Fruit fly (Drosophila melanogaster) whole organism, embryonic: Measurements from ENCODE around the gene CG6700.

ENCODE experiments used
- B-H2 ChIP-seq: fragments of 200-800 bp; sonication (Bioruptor generic); optimal IDR thresholded peaks from 2 replicates; lab custom pipeline; 2018; ENCODE audit warnings: missing biosample characterization, mild to moderate bottlenecking, missing genetic modification characterization
- CG10462 ChIP-seq: fragments of 200-800 bp; sonication (Bioruptor generic); optimal IDR thresholded peaks from 2 replicates; lab custom pipeline; 2016; ENCODE audit warnings: missing biosample characterization, missing genetic modification characterization
- CG12104 ChIP-seq: fragments of 200-800 bp; sonication (Bioruptor generic); optimal IDR thresholded peaks from 3 replicates; lab custom pipeline; 2016; ENCODE audit warnings: missing biosample characterization, missing genetic modification characterization
- CG12219 ChIP-seq: fragments of 200-800 bp; sonication (Bioruptor generic); optimal IDR thresholded peaks from 3 replicates; lab custom pipeline; 2018; ENCODE audit warnings: missing biosample characterization, mild to moderate bottlenecking, missing genetic modification characterization
- CG13424 ChIP-seq: fragments of 200-800 bp; sonication (Bioruptor generic); optimal IDR thresholded peaks from 2 replicates; lab custom pipeline; 2019; ENCODE audit warnings: missing biosample characterization, mild to moderate bottlenecking, missing genetic modification characterization, moderate library complexity
- CG14667 ChIP-seq: fragments of 200-800 bp; sonication (Bioruptor generic); IDR thresholded peaks from 2 replicates; pipeline ENCODE4 v1.3.6; 2022; ENCODE audit warnings: missing biosample characterization, missing genetic modification characterization
- CG14710 ChIP-seq: fragments of 200-800 bp; sonication (Bioruptor generic); optimal IDR thresholded peaks from 3 replicates; lab custom pipeline; 2019; ENCODE audit warnings: missing biosample characterization, mild to moderate bottlenecking, missing genetic modification characterization, moderate library complexity
- CG15269 ChIP-seq: fragments of 200-800 bp; sonication (Bioruptor generic); optimal IDR thresholded peaks from 2 replicates; lab custom pipeline; 2018; ENCODE audit warnings: missing biosample characterization, mild to moderate bottlenecking, missing genetic modification characterization, moderate library complexity
- CG15479 ChIP-seq: fragments of 200-800 bp; sonication (Bioruptor generic); optimal IDR thresholded peaks from 3 replicates; lab custom pipeline; 2019; ENCODE audit warnings: missing biosample characterization, mild to moderate bottlenecking, missing genetic modification characterization, moderate library complexity
- CG15514 ChIP-seq: fragments of 200-800 bp; sonication (Bioruptor generic); optimal IDR thresholded peaks from 3 replicates; lab custom pipeline; 2017; ENCODE audit warnings: missing biosample characterization, missing genetic modification characterization, mild to moderate bottlenecking, moderate library complexity, missing genetic modification reagents
- CG1603 ChIP-seq: fragments of 200-800 bp; sonication (Bioruptor generic); optimal IDR thresholded peaks from 2 replicates; lab custom pipeline; 2019; ENCODE audit warnings: missing biosample characterization, mild to moderate bottlenecking, missing genetic modification characterization, moderate library complexity
- CG17912 ChIP-seq: fragments of 200-800 bp; sonication (Bioruptor generic); optimal IDR thresholded peaks from 2 replicates; lab custom pipeline; 2018; ENCODE audit warnings: missing biosample characterization, mild to moderate bottlenecking, missing genetic modification characterization
- CG2129 ChIP-seq: fragments of 200-800 bp; sonication (Bioruptor generic); IDR thresholded peaks from 2 replicates; pipeline ENCODE4 v1.3.6; 2022; ENCODE audit warnings: missing biosample characterization, missing genetic modification characterization; ENCODE audit not compliant: partially characterized antibody
- CG31441 ChIP-seq: fragments of 200-800 bp; sonication (Bioruptor generic); IDR thresholded peaks from 2 replicates; pipeline ENCODE4 v1.3.6; 2022; ENCODE audit warnings: missing biosample characterization, missing genetic modification characterization
- CG32767 ChIP-seq: fragments of 200-800 bp; sonication (Bioruptor generic); IDR thresholded peaks from 2 replicates; pipeline ENCODE4 v1.3.6; 2022; ENCODE audit warnings: missing biosample characterization, missing genetic modification characterization
- CG3995 ChIP-seq: fragments of 200-800 bp; sonication (Bioruptor generic); optimal IDR thresholded peaks from 3 replicates; lab custom pipeline; 2016; ENCODE audit warnings: missing biosample characterization, missing genetic modification characterization
- CG6175 ChIP-seq: fragments of 200-800 bp; sonication (Bioruptor generic); IDR thresholded peaks from 3 replicates; pipeline ENCODE4 v1.3.6; 2022; ENCODE audit warnings: missing biosample characterization, missing genetic modification characterization
- CG6791 ChIP-seq: fragments of 200-800 bp; sonication (Bioruptor generic); IDR thresholded peaks from 3 replicates; pipeline ENCODE4 v1.3.6; 2022; ENCODE audit warnings: missing biosample characterization, missing genetic modification characterization; ENCODE audit not compliant: partially characterized antibody
- CG6813 ChIP-seq: fragments of 200-800 bp; sonication (Bioruptor generic); optimal IDR thresholded peaks from 2 replicates; lab custom pipeline; 2017; ENCODE audit warnings: missing biosample characterization, missing genetic modification characterization, mild to moderate bottlenecking, moderate library complexity, missing genetic modification reagents
- CG8924 ChIP-seq: fragments of 200-800 bp; optimal IDR thresholded peaks from 3 replicates; lab custom pipeline; 2019; ENCODE audit warnings: missing biosample characterization, mild to moderate bottlenecking, missing genetic modification characterization, moderate library complexity
- Camta ChIP-seq: fragments of 200-800 bp; sonication (Bioruptor generic); optimal IDR thresholded peaks from 2 replicates; lab custom pipeline; 2016; ENCODE audit warnings: missing biosample characterization, missing genetic modification characterization
- Dbx ChIP-seq: fragments of 200-800 bp; sonication (Bioruptor generic); IDR thresholded peaks from 3 replicates; pipeline ENCODE4 v1.3.6; 2022; ENCODE audit warnings: missing biosample characterization, missing genetic modification characterization
- Dek ChIP-seq: fragments of 200-800 bp; sonication (Bioruptor generic); optimal IDR thresholded peaks from 3 replicates; lab custom pipeline; 2019; ENCODE audit warnings: missing biosample characterization, mild to moderate bottlenecking, missing genetic modification characterization, moderate library complexity
- Dip2 ChIP-seq: fragments of 200-800 bp; sonication (Bioruptor generic); IDR thresholded peaks from 2 replicates; pipeline ENCODE4 v1.3.6; 2022; ENCODE audit warnings: missing biosample characterization, missing genetic modification characterization
- Fer1 ChIP-seq: fragments of 200-800 bp; sonication (Bioruptor generic); optimal IDR thresholded peaks from 2 replicates; lab custom pipeline; 2017; ENCODE audit warnings: missing biosample characterization, mild to moderate bottlenecking, missing genetic modification characterization
- HLH4C ChIP-seq: fragments of 200-800 bp; sonication (Bioruptor generic); IDR thresholded peaks from 3 replicates; pipeline ENCODE4 v1.3.6; 2022; ENCODE audit warnings: missing biosample characterization, missing genetic modification characterization; ENCODE audit not compliant: partially characterized antibody
- Jarid2 ChIP-seq: fragments of 200-800 bp; sonication (Bioruptor generic); optimal IDR thresholded peaks from 3 replicates; lab custom pipeline; 2017; ENCODE audit warnings: mild to moderate bottlenecking, missing biosample characterization, missing genetic modification reagents, missing genetic modification characterization
- Meics ChIP-seq: fragments of 200-800 bp; sonication (Bioruptor generic); optimal IDR thresholded peaks from 2 replicates; lab custom pipeline; 2017; ENCODE audit warnings: missing biosample characterization, mild to moderate bottlenecking, missing genetic modification characterization
- NfI ChIP-seq: fragments of 200-800 bp; sonication (Bioruptor generic); optimal IDR thresholded peaks from 3 replicates; lab custom pipeline; 2018; ENCODE audit warnings: missing biosample characterization, mild to moderate bottlenecking, missing genetic modification characterization, moderate library complexity
- Poxn ChIP-seq: fragments of 200-800 bp; sonication (Bioruptor generic); IDR thresholded peaks from 2 replicates; pipeline ENCODE4 v1.3.6; 2022; ENCODE audit warnings: missing biosample characterization, missing genetic modification characterization
- ara ChIP-seq: fragments of 200-800 bp; sonication (Bioruptor generic); IDR thresholded peaks from 2 replicates; pipeline ENCODE4 v1.3.6; 2022; ENCODE audit warnings: missing biosample characterization, missing genetic modification characterization
- ash1 ChIP-seq: fragments of 200-800 bp; sonication (Bioruptor generic); optimal IDR thresholded peaks from 2 replicates; lab custom pipeline; 2018; ENCODE audit warnings: missing biosample characterization, mild to moderate bottlenecking, missing genetic modification characterization
- bab2 ChIP-seq: fragments of 200-800 bp; sonication (Bioruptor generic); optimal IDR thresholded peaks from 2 replicates; lab custom pipeline; 2016; ENCODE audit warnings: missing biosample characterization, missing genetic modification characterization
- btn ChIP-seq: fragments of 200-800 bp; sonication (Bioruptor generic); optimal IDR thresholded peaks from 2 replicates; lab custom pipeline; 2016; ENCODE audit warnings: missing biosample characterization, missing genetic modification characterization
- cas ChIP-seq: fragments of 200-800 bp; sonication (Bioruptor generic); IDR thresholded peaks from 2 replicates; pipeline ENCODE4 v1.3.6; 2022; ENCODE audit warnings: missing biosample characterization, missing genetic modification characterization
- ci ChIP-seq: fragments of 200-800 bp; sonication (Bioruptor generic); IDR thresholded peaks from 3 replicates; pipeline ENCODE4 v1.3.6; 2022; ENCODE audit warnings: missing biosample characterization, missing genetic modification characterization
- dysf ChIP-seq: fragments of 200-800 bp; sonication (Bioruptor generic); IDR thresholded peaks from 3 replicates; pipeline ENCODE4 v1.3.6; 2022; ENCODE audit warnings: missing biosample characterization, missing genetic modification characterization
- gsb-n ChIP-seq: fragments of 200-800 bp; sonication (Bioruptor generic); optimal IDR thresholded peaks from 3 replicates; lab custom pipeline; 2018; ENCODE audit warnings: missing biosample characterization, mild to moderate bottlenecking, missing genetic modification characterization
- jumu ChIP-seq: fragments of 200-800 bp; sonication (Bioruptor generic); optimal IDR thresholded peaks from 3 replicates; lab custom pipeline; 2016; ENCODE audit warnings: missing biosample characterization, missing genetic modification characterization
- maf-S ChIP-seq: fragments of 200-800 bp; sonication (Bioruptor generic); optimal IDR thresholded peaks from 2 replicates; lab custom pipeline; 2016; ENCODE audit warnings: missing biosample characterization, missing genetic modification characterization
- mam ChIP-seq: fragments of 200-800 bp; sonication (Bioruptor generic); optimal IDR thresholded peaks from 3 replicates; lab custom pipeline; 2016; ENCODE audit warnings: missing biosample characterization, missing genetic modification characterization
- pros ChIP-seq: fragments of 200-800 bp; sonication (Bioruptor generic); optimal IDR thresholded peaks from 3 replicates; lab custom pipeline; 2019; ENCODE audit warnings: missing biosample characterization, mild to moderate bottlenecking, missing genetic modification characterization, moderate library complexity
- psq ChIP-seq: fragments of 200-800 bp; sonication (Bioruptor generic); optimal IDR thresholded peaks from 2 replicates; lab custom pipeline; 2017; ENCODE audit warnings: missing biosample characterization, missing genetic modification characterization
- sens-2 ChIP-seq: fragments of 200-800 bp; sonication (Bioruptor generic); IDR thresholded peaks from 2 replicates; pipeline ENCODE4 v1.3.6; 2022; ENCODE audit warnings: missing biosample characterization, missing genetic modification characterization
- sim ChIP-seq: fragments of 200-800 bp; sonication (Bioruptor generic); IDR thresholded peaks from 2 replicates; pipeline ENCODE4 v1.3.6; 2022; ENCODE audit warnings: missing biosample characterization, missing genetic modification characterization
- sima ChIP-seq: fragments of 200-800 bp; sonication (Bioruptor generic); optimal IDR thresholded peaks from 2 replicates; lab custom pipeline; 2016; ENCODE audit warnings: missing biosample characterization, missing genetic modification characterization
- tx ChIP-seq: fragments of 200-800 bp; sonication (Bioruptor generic); optimal IDR thresholded peaks from 2 replicates; lab custom pipeline; 2016; ENCODE audit warnings: missing biosample characterization, missing genetic modification characterization
- wek ChIP-seq: fragments of 200-800 bp; sonication (Bioruptor generic); optimal IDR thresholded peaks from 3 replicates; lab custom pipeline; 2018; ENCODE audit warnings: missing biosample characterization, mild to moderate bottlenecking, missing genetic modification characterization, moderate library complexity

The CG6700 gene

dm6 chr2L:10858064-10859047, 16.0 kb upstream of the CG6700 start, which contains the start of the genes aurB and Stam (continued):
- TF ChIP-seq B-H2 (peak; percentile 42), CG6813 (GFP tag; lab: Kevin White, UChicago) (no peak), psq (GFP tag; lab: Kevin White, UChicago) (peak; percentile 26), pros (GFP tag; lab: Kevin White, UChicago) (no peak), ash1 (GFP tag; lab: Kevin White, UChicago) (no peak), CG8924 (tag; lab: Kevin White, UChicago) (peak; percentile 80), sima (GFP tag; lab: Kevin White, UChicago) (no peak), sim (GFP tag; lab: Robert Waterston, UW) (no peak), maf-S (no peak), Camta (no peak), HLH4C (GFP tag; lab: Robert Waterston, UW) (no peak), CG12219 (GFP tag; lab: Kevin White, UChicago) (no peak), CG6791 (no peak), CG6175 (no peak), btn (GFP tag; lab: Kevin White, UChicago) (no peak), CG10462 (GFP tag; lab: Kevin White, UChicago) (no peak), CG31441 (GFP tag; lab: Robert Waterston, UW) (peak; percentile 89), wek (GFP tag; lab: Kevin White, UChicago) (peak; percentile 90), Dip2 (GFP tag; lab: Robert Waterston, UW) (no peak), Dbx (GFP tag; lab: Robert Waterston, UW) (no peak), CG13424 (tag; lab: Kevin White, UChicago) (peak; percentile 78), CG15479 (no peak), CG32767 (GFP tag; lab: Robert Waterston, UW) (0 out of 2 replicates have a peak, but pooled peaks have one; percentile 43), Dek (tag; lab: Kevin White, UChicago) (peak; percentile 57), Poxn (GFP tag; lab: Robert Waterston, UW) (no peak), CG17912 (no peak), CG1603 (tag; lab: Kevin White, UChicago) (no peak)

dm6 chr2L:10856328-10856942, 14.0 kb upstream of the CG6700 start, which contains the start of gene Dnz1:
Gene Dnz1, minus strand, starts transcription at chr2L:10856644.
- TF ChIP-seq sens-2 (GFP tag; lab: Robert Waterston, UW): 0 out of 2 replicates have a peak, but pooled peaks have one; percentile 25
- peak; percentile 43 for TF ChIP-seq CG14710 (tag; lab: Kevin White, UChicago)
- TF ChIP-seq CG12104 (GFP tag; lab: Kevin White, UChicago): peak; percentile 2
- TF ChIP-seq Fer1: peak; percentile 43
- TF ChIP-seq Jarid2 (GFP tag; lab: Kevin White, UChicago): no peak
- peak; percentile 34 for TF ChIP-seq CG3995 (GFP tag; lab: Kevin White, UChicago)
- peak; percentile 62; the same call in 2 of the 3 replicates for TF ChIP-seq ci (GFP tag; lab: Robert Waterston, UW)
- TF ChIP-seq ara (GFP tag; lab: Robert Waterston, UW): no peak
- TF ChIP-seq dysf: peak; percentile 74; the same call in 2 of the 3 replicates
- TF ChIP-seq bab2: peak; percentile 46
- TF ChIP-seq CG2129: no peak
- TF ChIP-seq CG15514: peak; percentile 97
- peak; percentile 22 for TF ChIP-seq tx (GFP tag; lab: Kevin White, UChicago)
- TF ChIP-seq NfI (GFP tag; lab: Kevin White, UChicago): peak; percentile 37
- peak; percentile 54 for TF ChIP-seq gsb-n
- TF ChIP-seq cas (GFP tag; lab: Robert Waterston, UW): 0 out of 2 replicates have a peak, but pooled peaks have one; percentile 5
- TF ChIP-seq CG14667 (GFP tag; lab: Robert Waterston, UW): no peak
- peak; percentile 16 for TF ChIP-seq mam
- TF ChIP-seq CG15269: peak; percentile 61
- peak; percentile 60 for TF ChIP-seq CG13424 (tag; lab: Kevin White, UChicago)
- peak; percentile 36 for TF ChIP-seq jumu (GFP tag; lab: Kevin White, UChicago)
- TF ChIP-seq Meics (GFP tag; lab: Kevin White, UChicago): peak; percentile 53
